Fruit fly (Drosophila melanogaster): ENCODE measurements around the gene CG34161.

CG34161 gene

DNA sequence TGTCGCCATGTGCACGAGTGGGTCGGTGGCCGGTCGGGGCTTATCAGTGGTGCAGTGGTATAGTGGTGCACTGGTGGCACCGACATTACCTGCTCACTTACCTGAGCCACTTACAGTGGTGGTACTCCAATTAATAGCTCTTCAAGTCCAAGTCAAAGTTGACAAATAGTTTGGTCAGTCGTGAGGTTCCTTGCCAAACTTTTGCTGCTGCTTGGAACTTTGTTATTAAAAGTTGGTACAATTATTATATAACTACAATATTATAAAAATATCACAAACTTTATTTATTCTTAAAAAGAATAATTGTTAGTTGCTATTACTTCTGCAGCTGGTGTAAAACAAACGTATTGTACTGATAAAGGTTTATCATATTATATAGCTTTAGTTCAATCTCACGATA, 37.5 kb downstream of the CG34161 start (continued):
- TF ChIP-seq H2.0 (GFP tag; IDR thresholded peaks at IDR 0.05) (no peak), CG10366 (GFP tag; IDR thresholded peaks at IDR 0.05) (peak; percentile 15; the same call in 1 of the 2 replicates), her (GFP tag; optimal IDR thresholded peaks at IDR 0.05) (no peak), CG32532 (GFP tag; IDR thresholded peaks at IDR 0.05) (no peak), CG12744 (GFP tag; optimal IDR thresholded peaks at IDR 0.05) (no peak), sens (GFP tag) (no peak), CG12769 (tag; optimal IDR thresholded peaks at IDR 0.05) (no peak), Dad (GFP tag; optimal IDR thresholded peaks at IDR 0.05) (no peak), Nf-YB (GFP tag; optimal IDR thresholded peaks at IDR 0.05) (no peak), Hr39 (optimal IDR thresholded peaks at IDR 0.05) (no peak), CG6272 (GFP tag; IDR thresholded peaks at IDR 0.05) (peak; percentile 25; the same call in 1 of the 2 replicates), sens-2 (GFP tag; IDR thresholded peaks at IDR 0.05) (no peak), CG7745 (tag; optimal IDR thresholded peaks at IDR 0.05) (no peak), ci (GFP tag; IDR thresholded peaks at IDR 0.05) (0 out of 3 replicates have a peak, but pooled peaks have one; percentile 12), CG31365 (tag; optimal IDR thresholded peaks at IDR 0.05) (no peak), Ada2b (GFP tag; IDR thresholded peaks at IDR 0.05) (no peak), gem (tag; optimal IDR thresholded peaks at IDR 0.05) (peak; percentile 37), hb (GFP tag; IDR thresholded peaks at IDR 0.05; ENCODE audit: partially characterized antibody) (no peak), CG13424 (tag; optimal IDR thresholded peaks at IDR 0.05) (peak; percentile 27), twi (tag; optimal IDR thresholded peaks at IDR 0.05) (no peak), CG12299 (tag; optimal IDR thresholded peaks at IDR 0.05) (no peak), CG4730 (GFP tag; IDR thresholded peaks at IDR 0.05) (no peak), CG12071 (GFP tag; optimal IDR thresholded peaks at IDR 0.05) (no peak), CG15073 (GFP tag; optimal IDR thresholded peaks at IDR 0.05) (peak; percentile 68), ERR (GFP tag; optimal IDR thresholded peaks at IDR 0.05) (no peak), Ptx1 (GFP tag; IDR thresholded peaks at IDR 0.05) (peak; percentile 30; the same call in 1 of the 2 replicates), CG18764 (GFP tag; optimal IDR thresholded peaks at IDR 0.05) (no peak), da (GFP tag; optimal IDR thresholded peaks at IDR 0.05) (no peak), hkb (optimal IDR thresholded peaks at IDR 0.05) (no peak), hkb (GFP tag; IDR thresholded peaks at IDR 0.05) (peak; percentile 26; the same call in 1 of the 2 replicates), CG5245 (GFP tag; optimal IDR thresholded peaks at IDR 0.05) (no peak), CG8924 (tag; optimal IDR thresholded peaks at IDR 0.05) (no peak), CG1602 (GFP tag; optimal IDR thresholded peaks at IDR 0.05) (no peak), salm (tag; optimal IDR thresholded peaks at IDR 0.05) (no peak), NC2β (GFP tag; optimal IDR thresholded peaks at IDR 0.05) (no peak), rib (GFP tag; IDR thresholded peaks at IDR 0.05) (no peak), CG12942 (GFP tag; optimal IDR thresholded peaks at IDR 0.05) (no peak), B-H2 (GFP tag; optimal IDR thresholded peaks at IDR 0.05) (no peak), ind (GFP tag; optimal IDR thresholded peaks at IDR 0.05) (no peak), CG17829 (tag; optimal IDR thresholded peaks at IDR 0.05) (no peak), CG16863 (GFP tag; optimal IDR thresholded peaks at IDR 0.05) (no peak), CG2889 (GFP tag; IDR thresholded peaks at IDR 0.05) (no peak), ftz-f1 (GFP tag; optimal IDR thresholded peaks at IDR 0.05) (no peak), otp (GFP tag; IDR thresholded peaks at IDR 0.05) (no peak), CG6765 (GFP tag; optimal IDR thresholded peaks at IDR 0.05) (no peak), CG7963 (GFP tag; IDR thresholded peaks at IDR 0.05; ENCODE audit: partially characterized antibody) (no peak), ato (GFP tag; IDR thresholded peaks at IDR 0.05; ENCODE audit: partially characterized antibody) (no peak), CG11695 (GFP tag; IDR thresholded peaks at IDR 0.05) (peak; percentile 55; the same call in 1 of the 3 replicates), CG6813 (GFP tag; optimal IDR thresholded peaks at IDR 0.05) (no peak), MESR4 (GFP tag; optimal IDR thresholded peaks at IDR 0.05) (no peak), CG3847 (GFP tag; IDR thresholded peaks at IDR 0.05) (no peak), chm (GFP tag; IDR thresholded peaks at IDR 0.05) (no peak), cg (GFP tag; optimal IDR thresholded peaks at IDR 0.05) (no peak)

All from whole organism, embryonic.